Fruit fly (Drosophila melanogaster) whole organism, prepupa: ENCODE results near the gene CG15141.

Experiments used
- Blimp-1 ChIP-seq: fragments of 200-800 bp; sonication (Bioruptor generic); optimal IDR thresholded peaks from 3 replicates; lab custom pipeline; 2017; ENCODE audit warnings: missing biosample characterization, missing genetic modification characterization, mild to moderate bottlenecking, moderate library complexity, missing genetic modification reagents
- CG10631 ChIP-seq: fragments of 200-800 bp; sonication (Bioruptor generic); optimal IDR thresholded peaks from 2 replicates; lab custom pipeline; 2016; ENCODE audit warnings: missing biosample characterization, missing genetic modification characterization
- CG10669 ChIP-seq: fragments of 200-800 bp; sonication (Bioruptor generic); optimal IDR thresholded peaks from 3 replicates; lab custom pipeline; 2018; ENCODE audit warnings: missing biosample characterization, mild to moderate bottlenecking, missing genetic modification characterization, moderate library complexity
- CG11294 ChIP-seq: fragments of 200-800 bp; sonication (Bioruptor generic); IDR thresholded peaks from 2 replicates; pipeline ENCODE4 v1.3.6; 2022; ENCODE audit warnings: missing biosample characterization, missing genetic modification characterization
- CG11762 ChIP-seq: fragments of 200-800 bp; sonication (Bioruptor generic); optimal IDR thresholded peaks from 3 replicates; lab custom pipeline; 2016; ENCODE audit warnings: missing biosample characterization, missing genetic modification characterization; ENCODE audit not compliant: insufficient read depth
- CG11902 ChIP-seq: fragments of 200-800 bp; sonication (Bioruptor generic); optimal IDR thresholded peaks from 3 replicates; lab custom pipeline; 2016; ENCODE audit warnings: missing biosample characterization, missing genetic modification characterization
- CG15336 ChIP-seq: fragments of 200-800 bp; sonication (Bioruptor generic); IDR thresholded peaks from 2 replicates; pipeline ENCODE4 v1.3.6; 2022; ENCODE audit warnings: missing biosample characterization, missing genetic modification characterization
- CG1621 ChIP-seq: fragments of 200-800 bp; sonication (Bioruptor generic); optimal IDR thresholded peaks from 3 replicates; lab custom pipeline; 2018; ENCODE audit warnings: missing biosample characterization, mild to moderate bottlenecking, missing genetic modification characterization
- CG16779 ChIP-seq: fragments of 200-800 bp; sonication (Bioruptor generic); optimal IDR thresholded peaks from 3 replicates; lab custom pipeline; 2017; ENCODE audit warnings: missing biosample characterization, mild to moderate bottlenecking, missing genetic modification characterization
- CG3032 ChIP-seq: fragments of 200-800 bp; optimal IDR thresholded peaks from 2 replicates; lab custom pipeline; 2019; ENCODE audit warnings: missing biosample characterization, mild to moderate bottlenecking, missing genetic modification characterization, moderate library complexity
- CG31627 ChIP-seq: fragments of 200-800 bp; sonication (Bioruptor generic); optimal IDR thresholded peaks from 3 replicates; lab custom pipeline; 2016; ENCODE audit warnings: missing biosample characterization, missing genetic modification characterization
- CG32006 ChIP-seq: fragments of 200-800 bp; sonication (Bioruptor generic); optimal IDR thresholded peaks from 3 replicates; lab custom pipeline; 2017; ENCODE audit warnings: missing biosample characterization, mild to moderate bottlenecking, missing genetic modification characterization
- CG34406 ChIP-seq: fragments of 200-800 bp; sonication (Bioruptor generic); optimal IDR thresholded peaks from 3 replicates; lab custom pipeline; 2016; ENCODE audit warnings: missing biosample characterization, missing genetic modification characterization
- CG3919 ChIP-seq: fragments of 200-800 bp; sonication (Bioruptor generic); optimal IDR thresholded peaks from 3 replicates; lab custom pipeline; 2016; ENCODE audit warnings: missing biosample characterization, missing genetic modification characterization
- CG6163 ChIP-seq: fragments of 200-800 bp; sonication (Bioruptor generic); IDR thresholded peaks from 3 replicates; pipeline ENCODE4 v1.3.6; 2022; ENCODE audit warnings: missing biosample characterization, missing genetic modification characterization
- CG6792 ChIP-seq: fragments of 200-800 bp; sonication (Bioruptor generic); optimal IDR thresholded peaks from 3 replicates; lab custom pipeline; 2016; ENCODE audit warnings: missing biosample characterization, missing genetic modification characterization
- CG6854 ChIP-seq: fragments of 200-800 bp; sonication (Bioruptor generic); optimal IDR thresholded peaks from 2 replicates; lab custom pipeline; 2017; ENCODE audit warnings: missing biosample characterization, mild to moderate bottlenecking, missing genetic modification characterization
- CG7368 ChIP-seq: fragments of 200-800 bp; sonication (Bioruptor generic); optimal IDR thresholded peaks from 3 replicates; lab custom pipeline; 2016; ENCODE audit warnings: missing biosample characterization, missing genetic modification characterization
- CG8119 ChIP-seq: fragments of 200-800 bp; sonication (Bioruptor generic); IDR thresholded peaks from 3 replicates; pipeline ENCODE4 v1.3.6; 2022; ENCODE audit warnings: missing biosample characterization, missing genetic modification characterization
- CG8319 ChIP-seq: fragments of 200-800 bp; sonication (Bioruptor generic); optimal IDR thresholded peaks from 3 replicates; lab custom pipeline; 2016; ENCODE audit warnings: missing biosample characterization, missing genetic modification characterization
- CG8632 ChIP-seq: fragments of 200-800 bp; sonication (Bioruptor generic); optimal IDR thresholded peaks from 3 replicates; lab custom pipeline; 2016; ENCODE audit warnings: missing biosample characterization, missing genetic modification characterization
- CG9139 ChIP-seq: fragments of 200-800 bp; sonication (Bioruptor generic); optimal IDR thresholded peaks from 3 replicates; lab custom pipeline; 2017; ENCODE audit warnings: missing biosample characterization, mild to moderate bottlenecking, missing genetic modification characterization
- Eip75B ChIP-seq: fragments of 200-800 bp; sonication (Bioruptor generic); optimal IDR thresholded peaks from 3 replicates; lab custom pipeline; 2016; ENCODE audit warnings: missing biosample characterization, missing genetic modification characterization
- Eip78C ChIP-seq: fragments of 200-800 bp; sonication (Bioruptor generic); peaks from one replicate; lab custom pipeline; 2016; ENCODE audit warnings: missing biosample characterization, missing genetic modification characterization
- Eip93F ChIP-seq: fragments of 200-800 bp; sonication (Bioruptor generic); optimal IDR thresholded peaks from 2 replicates; lab custom pipeline; 2016; ENCODE audit warnings: missing biosample characterization, mild to moderate bottlenecking, missing genetic modification characterization
- Ets21C ChIP-seq: fragments of 200-800 bp; sonication (Bioruptor generic); optimal IDR thresholded peaks from 3 replicates; lab custom pipeline; 2016; ENCODE audit warnings: missing biosample characterization, missing genetic modification characterization
- Ets96B ChIP-seq: fragments of 200-800 bp; optimal IDR thresholded peaks from 2 replicates; lab custom pipeline; 2019; ENCODE audit warnings: missing biosample characterization, mild to moderate bottlenecking, missing genetic modification characterization, moderate library complexity
- Gug ChIP-seq: fragments of 200-800 bp; sonication (Bioruptor generic); IDR thresholded peaks from 2 replicates; pipeline ENCODE4 v1.3.6; 2022; ENCODE audit warnings: missing biosample characterization, missing genetic modification characterization
- Hr38 ChIP-seq: sonication (Bioruptor generic); optimal IDR thresholded peaks from 2 replicates; lab custom pipeline; 2016; ENCODE audit warnings: missing biosample characterization, missing genetic modification characterization
- Hr4 ChIP-seq: fragments of 200-800 bp; sonication (Bioruptor generic); optimal IDR thresholded peaks from 3 replicates; lab custom pipeline; 2016; ENCODE audit warnings: missing biosample characterization, missing genetic modification characterization
- Lpt ChIP-seq: fragments of 200-800 bp; sonication (Bioruptor generic); optimal IDR thresholded peaks from 3 replicates; lab custom pipeline; 2016; ENCODE audit warnings: missing biosample characterization, missing genetic modification characterization
- Met ChIP-seq: fragments of 200-800 bp; sonication (Bioruptor generic); optimal IDR thresholded peaks from 3 replicates; lab custom pipeline; 2016; ENCODE audit warnings: missing biosample characterization, missing genetic modification characterization
- OdsH ChIP-seq: fragments of 200-800 bp; sonication (Bioruptor generic); optimal IDR thresholded peaks from 3 replicates; lab custom pipeline; 2016; ENCODE audit warnings: missing biosample characterization, missing genetic modification characterization
- Sox102F ChIP-seq: fragments of 200-800 bp; sonication (Bioruptor generic); optimal IDR thresholded peaks from 2 replicates; lab custom pipeline; 2016; ENCODE audit warnings: missing biosample characterization, mild to moderate bottlenecking, missing genetic modification characterization
- Sox14 ChIP-seq: fragments of 200-800 bp; sonication (Bioruptor generic); optimal IDR thresholded peaks from 3 replicates; lab custom pipeline; 2016; ENCODE audit warnings: missing biosample characterization, missing genetic modification characterization
- Sox15 ChIP-seq: fragments of 200-800 bp; sonication (Bioruptor generic); optimal IDR thresholded peaks from 3 replicates; lab custom pipeline; 2016; ENCODE audit warnings: missing biosample characterization, missing genetic modification characterization
- achi ChIP-seq: fragments of 200-800 bp; sonication (Bioruptor generic); optimal IDR thresholded peaks from 3 replicates; lab custom pipeline; 2016; ENCODE audit warnings: missing biosample characterization, missing genetic modification characterization
- acj6 ChIP-seq: fragments of 200-800 bp; sonication (Bioruptor generic); optimal IDR thresholded peaks from 3 replicates; lab custom pipeline; 2016; ENCODE audit warnings: missing biosample characterization, missing genetic modification characterization
- cyc ChIP-seq: fragments of 200-800 bp; sonication (Bioruptor generic); optimal IDR thresholded peaks from 3 replicates; lab custom pipeline; 2016; ENCODE audit warnings: missing biosample characterization, missing genetic modification characterization
- dac ChIP-seq: fragments of 200-800 bp; sonication (Bioruptor generic); optimal IDR thresholded peaks from 2 replicates; lab custom pipeline; 2017; ENCODE audit warnings: missing biosample characterization, mild to moderate bottlenecking, missing genetic modification characterization
- dsx ChIP-seq: fragments of 200-800 bp; optimal IDR thresholded peaks from 3 replicates; lab custom pipeline; 2019; ENCODE audit warnings: missing biosample characterization, mild to moderate bottlenecking, missing genetic modification characterization, moderate library complexity; ENCODE audit not compliant: poor library complexity, severe bottlenecking
- eg ChIP-seq: fragments of 200-800 bp; sonication (Bioruptor generic); IDR thresholded peaks from 3 replicates; pipeline ENCODE4 v1.3.6; 2022; ENCODE audit warnings: missing biosample characterization, missing genetic modification characterization
- esn ChIP-seq: fragments of 200-800 bp; sonication (Bioruptor generic); optimal IDR thresholded peaks from 2 replicates; lab custom pipeline; 2016; ENCODE audit warnings: missing biosample characterization, mild to moderate bottlenecking, missing genetic modification characterization, moderate library complexity
- fd85E ChIP-seq: fragments of 200-800 bp; sonication (Bioruptor generic); optimal IDR thresholded peaks from 3 replicates; lab custom pipeline; 2016; ENCODE audit warnings: missing biosample characterization, missing genetic modification characterization
- fkh ChIP-seq: fragments of 200-800 bp; sonication (Bioruptor generic); optimal IDR thresholded peaks from 3 replicates; lab custom pipeline; 2017; ENCODE audit warnings: missing biosample characterization, mild to moderate bottlenecking, missing genetic modification characterization, moderate library complexity
- lz ChIP-seq: fragments of 200-800 bp; sonication (Bioruptor generic); optimal IDR thresholded peaks from 3 replicates; lab custom pipeline; 2016; ENCODE audit warnings: missing biosample characterization, missing genetic modification characterization
- pdm3 ChIP-seq: fragments of 200-800 bp; sonication (Bioruptor generic); optimal IDR thresholded peaks from 3 replicates; lab custom pipeline; 2016; ENCODE audit warnings: missing biosample characterization, missing genetic modification characterization
- salr ChIP-seq, 2 experiments: fragments of 200-800 bp; sonication (Bioruptor generic); optimal IDR thresholded peaks; 3 replicates each; lab custom pipeline; 2016 to 2018; ENCODE audit warnings: missing biosample characterization in 2 of 2, missing genetic modification characterization in 2 of 2, mild to moderate bottlenecking in 1 of 2
- spab ChIP-seq: fragments of 200-800 bp; sonication (Bioruptor generic); optimal IDR thresholded peaks from 2 replicates; lab custom pipeline; 2017; ENCODE audit warnings: missing biosample characterization, mild to moderate bottlenecking, missing genetic modification characterization, missing genetic modification reagents
- ss ChIP-seq, 2 experiments: fragments of 200-800 bp; sonication (Bioruptor generic); optimal IDR thresholded peaks; 2 replicates in 1 of 2; 3 replicates in 1 of 2; lab custom pipeline; 2017 to 2018; ENCODE audit warnings: mild to moderate bottlenecking in 2 of 2, missing biosample characterization in 2 of 2, missing genetic modification characterization in 2 of 2, moderate library complexity in 1 of 2
- topi ChIP-seq: fragments of 200-800 bp; sonication (Bioruptor generic); optimal IDR thresholded peaks from 3 replicates; lab custom pipeline; 2016; ENCODE audit warnings: missing biosample characterization, missing genetic modification characterization
- vri ChIP-seq: fragments of 200-800 bp; sonication (Bioruptor generic); optimal IDR thresholded peaks from 3 replicates; lab custom pipeline; 2016; ENCODE audit warnings: missing biosample characterization, mild to moderate bottlenecking, missing genetic modification characterization

CG15141 gene

dm6 chr2L:17383588-17384308 is 26.7 kb upstream of the CG15141 start, which contains the start of gene Lrch:
TSS of gene Lrch (minus strand) at chr2L:17384115.
- TF ChIP-seq CG10631 (GFP tag; lab: Kevin White, UChicago) (no peak), achi (GFP tag; lab: Kevin White, UChicago) (no peak), fd85E (GFP tag; lab: Kevin White, UChicago) (no peak), Ets21C (GFP tag; lab: Kevin White, UChicago) (no peak), Hr38 (GFP tag; lab: Kevin White, UChicago) (no peak), CG31627 (GFP tag; lab: Kevin White, UChicago) (no peak), topi (GFP tag; lab: Kevin White, UChicago) (no peak), CG11762 (no peak), Eip93F (GFP tag; lab: Kevin White, UChicago) (no peak), esn (no peak), CG11902 (GFP tag; lab: Kevin White, UChicago) (no peak), CG34406 (GFP tag; lab: Kevin White, UChicago) (no peak), CG8319 (GFP tag; lab: Kevin White, UChicago) (no peak), OdsH (no peak), CG3919 (GFP tag; lab: Kevin White, UChicago) (peak; percentile 60), CG6792 (GFP tag; lab: Kevin White, UChicago) (no peak), Gug (GFP tag; lab: Robert Waterston, UW) (no peak), Blimp-1 (GFP tag; lab: Kevin White, UChicago) (no peak), fkh (GFP tag; lab: Kevin White, UChicago) (no peak), CG3032 (no peak), CG8632 (GFP tag; lab: Kevin White, UChicago) (no peak), CG8119 (GFP tag; lab: Robert Waterston, UW) (no peak), CG10669 (GFP tag; lab: Kevin White, UChicago) (no peak), Hr4 (GFP tag; lab: Kevin White, UChicago) (no peak), lz (GFP tag; lab: Kevin White, UChicago) (no peak), CG6854 (peak; percentile 34), acj6 (GFP tag; lab: Kevin White, UChicago) (no peak), Lpt (GFP tag; lab: Kevin White, UChicago) (no peak), dac (GFP tag; lab: Kevin White, UChicago) (no peak), cyc (no peak), CG1621 (tag; lab: Kevin White, UChicago) (no peak), spab (no peak), Sox15 (GFP tag; lab: Kevin White, UChicago) (no peak), CG32006 (GFP tag; lab: Kevin White, UChicago) (no peak), Sox102F (GFP tag; lab: Kevin White, UChicago) (no peak), Met (GFP tag; lab: Kevin White, UChicago) (peak; percentile 5), CG11294 (GFP tag; lab: Robert Waterston, UW) (no peak), CG6163 (peak; percentile 55), vri (no peak), Eip78C (GFP tag; lab: Kevin White, UChicago) (no peak), salr (GFP tag; optimal IDR thresholded peaks at IDR 0.05; lab: Kevin White, UChicago) (no peak), Sox14 (GFP tag; lab: Kevin White, UChicago) (peak; percentile 38), Eip75B (GFP tag; lab: Kevin White, UChicago) (no peak), CG9139 (GFP tag; lab: Kevin White, UChicago) (peak; percentile 14), Ets96B (tag; lab: Kevin White, UChicago) (no peak), pdm3 (GFP tag; lab: Kevin White, UChicago) (no peak), CG7368 (GFP tag; lab: Kevin White, UChicago) (peak; percentile 3), dsx (GFP tag; lab: Kevin White, UChicago) (peak; percentile 15), eg (GFP tag; lab: Robert Waterston, UW) (peak; percentile 41; the same call in 1 of the 3 replicates), CG15336 (GFP tag; lab: Robert Waterston, UW) (peak; percentile 40), CG16779 (tag; lab: Kevin White, UChicago) (peak; percentile 16), ss (GFP tag; optimal IDR thresholded peaks at IDR 0.05; lab: Kevin White, UChicago) (peak; percentile 43 to 57)
